Fruit fly (Drosophila melanogaster): ENCODE results near the gene Lnk.

Lnk gene

dm6 chr3R:25888307-25889075, at the start of gene Lnk:
Lnk (plus strand) TSS chr3R:25888542.
- TF ChIP-seq CG11617 (GFP tag; optimal IDR thresholded peaks at IDR 0.05) (peak; percentile 47), bab1 (GFP tag; optimal IDR thresholded peaks at IDR 0.05) (peak; percentile 53), pad (GFP tag; optimal IDR thresholded peaks at IDR 0.05) (no peak), cic (GFP tag; optimal IDR thresholded peaks at IDR 0.05) (peak; percentile 47), ovo (GFP tag; optimal IDR thresholded peaks at IDR 0.05) (no peak), CG1620 (GFP tag; optimal IDR thresholded peaks at IDR 0.05) (no peak), CG14711 (tag; optimal IDR thresholded peaks at IDR 0.05) (no peak), Mnt (GFP tag; optimal IDR thresholded peaks at IDR 0.05) (peak; percentile 76), tj (GFP tag; optimal IDR thresholded peaks at IDR 0.05) (peak; percentile 6), CG5204 (GFP tag; optimal IDR thresholded peaks at IDR 0.05) (no peak)

dm6 chr3R:25851224-25851682, 37.1 kb upstream of the Lnk start, which contains the start of the genes CG14545 and CG5886:
CG14545 (minus strand) TSS chr3R:25851291.
CG5886 (plus strand) TSS chr3R:25851632.
- TF ChIP-seq CG7101 (tag; optimal IDR thresholded peaks at IDR 0.05) (no peak), CG5204 (GFP tag; optimal IDR thresholded peaks at IDR 0.05) (no peak), Clk (GFP tag; optimal IDR thresholded peaks at IDR 0.05) (no peak), Crg-1 (GFP tag; optimal IDR thresholded peaks at IDR 0.05) (peak; percentile 45), cnc (optimal IDR thresholded peaks at IDR 0.05) (no peak), CG7045 (GFP tag; optimal IDR thresholded peaks at IDR 0.05) (no peak), CG1620 (GFP tag; optimal IDR thresholded peaks at IDR 0.05) (no peak), CG14711 (tag; optimal IDR thresholded peaks at IDR 0.05) (peak; percentile 14), tj (GFP tag; optimal IDR thresholded peaks at IDR 0.05) (no peak), Mnt (GFP tag; optimal IDR thresholded peaks at IDR 0.05) (no peak), bab1 (GFP tag; optimal IDR thresholded peaks at IDR 0.05) (peak; percentile 49), ovo (GFP tag; optimal IDR thresholded peaks at IDR 0.05) (peak; percentile 84), CG11617 (GFP tag; optimal IDR thresholded peaks at IDR 0.05) (no peak), Hr96 (GFP tag; optimal IDR thresholded peaks at IDR 0.05) (peak; percentile 11), CG33017 (tag; optimal IDR thresholded peaks at IDR 0.05) (no peak), kay (GFP tag; ENCODE audit: borderline replicate concordance) (no peak), cic (GFP tag; optimal IDR thresholded peaks at IDR 0.05) (no peak), pad (GFP tag; optimal IDR thresholded peaks at IDR 0.05) (peak; percentile 19), CG12768 (GFP tag; optimal IDR thresholded peaks at IDR 0.05) (no peak), toe (GFP tag; optimal IDR thresholded peaks at IDR 0.05) (no peak)

dm6 chr3R:25854825-25855224, 33.5 kb upstream of the Lnk start:
- TF ChIP-seq CG33017 (tag; optimal IDR thresholded peaks at IDR 0.05), result peak; percentile 11
- TF ChIP-seq Hr96 (GFP tag; optimal IDR thresholded peaks at IDR 0.05), result no peak
- TF ChIP-seq CG7045 (GFP tag; optimal IDR thresholded peaks at IDR 0.05), result peak; percentile 25

dm6 chr3R:25855594-25856305, 32.6 kb upstream of the Lnk start, which contains the start of gene CG5890:
CG5890 (plus strand) TSS chr3R:25856154.
- TF ChIP-seq Mnt (GFP tag; optimal IDR thresholded peaks at IDR 0.05), result no peak
- no peak for TF ChIP-seq Hr96 (GFP tag; optimal IDR thresholded peaks at IDR 0.05)
- TF ChIP-seq CG7045 (GFP tag; optimal IDR thresholded peaks at IDR 0.05), result peak; percentile 48
- no peak for TF ChIP-seq CG33017 (tag; optimal IDR thresholded peaks at IDR 0.05)
- TF ChIP-seq Clk (GFP tag; optimal IDR thresholded peaks at IDR 0.05), result peak; percentile 21
- no peak for TF ChIP-seq tj (GFP tag; optimal IDR thresholded peaks at IDR 0.05)
- TF ChIP-seq CG1620 (GFP tag; optimal IDR thresholded peaks at IDR 0.05), result no peak
- peak; percentile 3 for TF ChIP-seq toe (GFP tag; optimal IDR thresholded peaks at IDR 0.05)
- no peak for TF ChIP-seq kay (GFP tag; ENCODE audit: borderline replicate concordance)
- TF ChIP-seq CG12768 (GFP tag; optimal IDR thresholded peaks at IDR 0.05), result peak; percentile 40

- TF ChIP-seq Hr96 (GFP tag; optimal IDR thresholded peaks at IDR 0.05) (no peak), CG7045 (GFP tag; optimal IDR thresholded peaks at IDR 0.05) (no peak), cnc (optimal IDR thresholded peaks at IDR 0.05) (no peak), CG11617 (GFP tag; optimal IDR thresholded peaks at IDR 0.05) (no peak), CG7101 (tag; optimal IDR thresholded peaks at IDR 0.05) (no peak), Mnt (GFP tag; optimal IDR thresholded peaks at IDR 0.05) (no peak), kay (GFP tag; ENCODE audit: borderline replicate concordance) (no peak), Clk (GFP tag; optimal IDR thresholded peaks at IDR 0.05) (no peak), Crg-1 (GFP tag; optimal IDR thresholded peaks at IDR 0.05) (no peak), CG5204 (GFP tag; optimal IDR thresholded peaks at IDR 0.05) (no peak), CG33017 (tag; optimal IDR thresholded peaks at IDR 0.05) (no peak), cic (GFP tag; optimal IDR thresholded peaks at IDR 0.05) (no peak)
Measured at dm6 chr3R:25870389-25870788, 18.0 kb upstream of the Lnk start.

- TF ChIP-seq CG5204 (GFP tag; optimal IDR thresholded peaks at IDR 0.05) (no peak), pad (GFP tag; optimal IDR thresholded peaks at IDR 0.05) (no peak), ovo (GFP tag; optimal IDR thresholded peaks at IDR 0.05) (no peak), cic (GFP tag; optimal IDR thresholded peaks at IDR 0.05) (no peak), kay (GFP tag; ENCODE audit: borderline replicate concordance) (no peak), CG14711 (tag; optimal IDR thresholded peaks at IDR 0.05) (no peak), Hr96 (GFP tag; optimal IDR thresholded peaks at IDR 0.05) (no peak), toe (GFP tag; optimal IDR thresholded peaks at IDR 0.05) (no peak), bab1 (GFP tag; optimal IDR thresholded peaks at IDR 0.05) (no peak), CG12768 (GFP tag; optimal IDR thresholded peaks at IDR 0.05) (no peak), Clk (GFP tag; optimal IDR thresholded peaks at IDR 0.05) (no peak), cnc (optimal IDR thresholded peaks at IDR 0.05) (no peak), CG7101 (tag; optimal IDR thresholded peaks at IDR 0.05) (no peak), CG1620 (GFP tag; optimal IDR thresholded peaks at IDR 0.05) (no peak)
Measured at dm6 chr3R:25876639-25877038, 11.7 kb upstream of the Lnk start.
